Worm (Caenorhabditis elegans): Measurements from ENCODE around the gene str-78.

ce11 chrIV:15114324-15114723, 32.7 kb downstream of the str-78 start, which contains the start of gene M199.135:
- TF ChIP-seq fkh-6 (tag; optimal IDR thresholded peaks at IDR 0.05) (no peak), hlh-15 (tag; optimal IDR thresholded peaks at IDR 0.05) (no peak), ama-1 (optimal IDR thresholded peaks at IDR 0.05) (no peak), pax-1 (tag; optimal IDR thresholded peaks at IDR 0.05) (no peak), sdc-2 (tag; optimal IDR thresholded peaks at IDR 0.05) (no peak), tbx-2 (tag; optimal IDR thresholded peaks at IDR 0.05) (no peak), pha-4 (tag; optimal IDR thresholded peaks at IDR 0.05) (no peak), ets-4 (tag; optimal IDR thresholded peaks at IDR 0.05) (no peak), rnt-1 (tag; optimal IDR thresholded peaks at IDR 0.05) (no peak), pros-1 (tag; optimal IDR thresholded peaks at IDR 0.05) (no peak), nhr-11 (tag; optimal IDR thresholded peaks at IDR 0.05) (no peak), K02D7.2 (tag; optimal IDR thresholded peaks at IDR 0.05) (no peak), C38D4.7 (GFP tag; optimal IDR thresholded peaks at IDR 0.05) (no peak)
